Worm (Caenorhabditis elegans) whole organism, L4/young adult: Measurements from ENCODE around the gene coq-8.

Experiments used
- W03F9.2 ChIP-seq: fragments of 150-350 bp; optimal IDR thresholded peaks from 2 replicates; lab custom pipeline; 2014; ENCODE audit warnings: missing biosample characterization, missing genetic modification characterization
- him-1 ChIP-seq: sonication (generic microtip); optimal IDR thresholded peaks from 2 replicates; lab custom pipeline; 2016; ENCODE audit warnings: missing genotype, missing genetic modification reagents, missing genetic modification characterization, missing compliant biosample characterization

- TF ChIP-seq W03F9.2 (no peak), him-1 (no peak)
These were observed 5.4 kb downstream of the coq-8 start, which contains the start of the genes msd-4 and C35D10.3 for ce11 chrIII:4868643-4869042.
